Worm (Caenorhabditis elegans) whole organism, mixed stage, embryonic: Measurements from ENCODE around the gene unc-70.

Source experiments
- lin-13 ChIP-seq: fragments of 150-350 bp; optimal IDR thresholded peaks from 2 replicates; lab custom pipeline; 2014; ENCODE audit warnings: missing biosample characterization, missing genetic modification characterization
- nhr-76 ChIP-seq: sonication (generic microtip); optimal IDR thresholded peaks from 2 replicates; lab custom pipeline; 2017; ENCODE audit warnings: missing biosample characterization, missing genetic modification characterization

DNA sequence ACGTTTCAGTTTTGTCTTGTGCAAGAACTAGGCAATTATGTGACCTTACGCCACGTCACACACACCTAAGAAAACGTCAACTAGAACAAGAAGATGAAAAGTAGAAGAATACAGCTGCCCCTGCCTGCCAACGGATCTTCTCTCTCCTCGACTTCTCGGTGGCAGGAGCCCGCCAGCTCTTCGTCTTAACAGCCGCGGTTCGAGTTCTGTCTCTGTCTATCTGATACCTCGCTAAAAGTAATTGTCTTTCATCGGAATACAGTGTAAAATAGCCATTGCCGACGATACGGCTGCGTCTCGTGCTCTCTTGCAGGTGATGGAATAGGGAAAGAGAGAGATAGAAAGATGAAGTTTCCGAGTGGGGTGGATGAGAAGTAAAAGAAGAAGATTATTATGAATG is 49.1 kb downstream of the unc-70 start:
- TF ChIP-seq lin-13 (tag; lab: Kevin White, UChicago) (no peak), nhr-76 (tag; lab: Kevin White, UChicago) (no peak)
